3 fruit fly cellular contexts compared by ENCODE assay signal in genomic region chrX:7193046-7193445, dm6.
TF ChIP-seq lines count a peak whose summit lies in the region.

No protein-coding gene starts in this region.

- TF ChIP-seq CTCF in whole organism, embryonic (GFP tag; optimal IDR thresholded peaks at IDR 0.05; lab: Kevin White, UChicago), result no peak

TF ChIP-seq in whole organism, embryonic, 481 proteins besides CTCF, POLR2A, EP300 and RAD21:
- peak; percentile 33 for TF ChIP-seq Ets65A (GFP tag; lab: Kevin White, UChicago)
- TF ChIP-seq Doc2 (GFP tag; IDR thresholded peaks at IDR 0.05; lab: Robert Waterston, UW), result no peak
- TF ChIP-seq Gsc (GFP tag; IDR thresholded peaks at IDR 0.05; lab: Robert Waterston, UW), result no peak
- no peak for TF ChIP-seq CG9609 (GFP tag; optimal IDR thresholded peaks at IDR 0.05; lab: Kevin White, UChicago)
- TF ChIP-seq tll (GFP tag; optimal IDR thresholded peaks at IDR 0.05; lab: Kevin White, UChicago), result no peak
TF ChIP-seq in whole organism, embryonic: peak in this region for 1.

TF ChIP-seq in whole organism, prepupa, 60 proteins besides CTCF, POLR2A, EP300 and RAD21:
- peak; percentile 77 for TF ChIP-seq svp (GFP tag; lab: Kevin White, UChicago)
- peak; percentile 8 for TF ChIP-seq CG10669 (GFP tag; optimal IDR thresholded peaks at IDR 0.05; lab: Kevin White, UChicago)
- peak; percentile 67 for TF ChIP-seq Eip78C (GFP tag; lab: Kevin White, UChicago)
- peak; percentile 5 for TF ChIP-seq CG10631 (GFP tag; optimal IDR thresholded peaks at IDR 0.05; lab: Kevin White, UChicago)
- no peak for TF ChIP-seq Gug (GFP tag; IDR thresholded peaks at IDR 0.05; lab: Robert Waterston, UW)
- TF ChIP-seq ss (GFP tag; optimal IDR thresholded peaks at IDR 0.05; lab: Kevin White, UChicago), result no peak
- TF ChIP-seq CG9139 (GFP tag; optimal IDR thresholded peaks at IDR 0.05; lab: Kevin White, UChicago), result no peak
- no peak for TF ChIP-seq lz (GFP tag; optimal IDR thresholded peaks at IDR 0.05; lab: Kevin White, UChicago)
- peak; percentile 6 for TF ChIP-seq esn (GFP tag; optimal IDR thresholded peaks at IDR 0.05; lab: Kevin White, UChicago)
- no peak for TF ChIP-seq vri (GFP tag; optimal IDR thresholded peaks at IDR 0.05; lab: Kevin White, UChicago)
- TF ChIP-seq Ets96B (tag; optimal IDR thresholded peaks at IDR 0.05; lab: Kevin White, UChicago), result no peak
- no peak for TF ChIP-seq CG16779 (tag; optimal IDR thresholded peaks at IDR 0.05; lab: Kevin White, UChicago)
- TF ChIP-seq Blimp-1 (GFP tag; optimal IDR thresholded peaks at IDR 0.05; lab: Kevin White, UChicago), result no peak
- TF ChIP-seq Eip75B (GFP tag; optimal IDR thresholded peaks at IDR 0.05; lab: Kevin White, UChicago), result no peak
- TF ChIP-seq CG11902 (GFP tag; optimal IDR thresholded peaks at IDR 0.05; lab: Kevin White, UChicago), result no peak
- no peak for TF ChIP-seq CG6854 (GFP tag; optimal IDR thresholded peaks at IDR 0.05; lab: Kevin White, UChicago)
- no peak for TF ChIP-seq CG4318 (GFP tag; optimal IDR thresholded peaks at IDR 0.05; lab: Kevin White, UChicago)
- no peak for TF ChIP-seq CG6792 (GFP tag; optimal IDR thresholded peaks at IDR 0.05; lab: Kevin White, UChicago)
- no peak for TF ChIP-seq CG31627 (GFP tag; optimal IDR thresholded peaks at IDR 0.05; lab: Kevin White, UChicago)
- TF ChIP-seq CG11762 (GFP tag; optimal IDR thresholded peaks at IDR 0.05; lab: Kevin White, UChicago; ENCODE audit: insufficient read depth), result no peak
- TF ChIP-seq fd85E (GFP tag; optimal IDR thresholded peaks at IDR 0.05; lab: Kevin White, UChicago), result no peak
- TF ChIP-seq cyc (GFP tag; optimal IDR thresholded peaks at IDR 0.05; lab: Kevin White, UChicago), result peak; percentile 0
- no peak for TF ChIP-seq CG6808 (GFP tag; optimal IDR thresholded peaks at IDR 0.05; lab: Kevin White, UChicago)
- TF ChIP-seq fd59A (GFP tag; optimal IDR thresholded peaks at IDR 0.05; lab: Kevin White, UChicago), result no peak
- TF ChIP-seq CG7368 (GFP tag; optimal IDR thresholded peaks at IDR 0.05; lab: Kevin White, UChicago), result no peak
- TF ChIP-seq CG3032 (tag; optimal IDR thresholded peaks at IDR 0.05; lab: Kevin White, UChicago), result no peak
- TF ChIP-seq pdm3 (GFP tag; optimal IDR thresholded peaks at IDR 0.05; lab: Kevin White, UChicago), result no peak
- no peak for TF ChIP-seq salr (GFP tag; optimal IDR thresholded peaks at IDR 0.05; lab: Kevin White, UChicago)
- no peak for TF ChIP-seq CG34406 (GFP tag; optimal IDR thresholded peaks at IDR 0.05; lab: Kevin White, UChicago)
- TF ChIP-seq CG6163 (GFP tag; IDR thresholded peaks at IDR 0.05; lab: Robert Waterston, UW), result no peak
- no peak for TF ChIP-seq CG32006 (GFP tag; optimal IDR thresholded peaks at IDR 0.05; lab: Kevin White, UChicago)
- TF ChIP-seq dac (GFP tag; optimal IDR thresholded peaks at IDR 0.05; lab: Kevin White, UChicago), result no peak
- no peak for TF ChIP-seq Hr4 (GFP tag; optimal IDR thresholded peaks at IDR 0.05; lab: Kevin White, UChicago)
- no peak for TF ChIP-seq eg (GFP tag; IDR thresholded peaks at IDR 0.05; lab: Robert Waterston, UW)
- TF ChIP-seq Lpt (GFP tag; optimal IDR thresholded peaks at IDR 0.05; lab: Kevin White, UChicago), result no peak
- TF ChIP-seq Sox102F (GFP tag; optimal IDR thresholded peaks at IDR 0.05; lab: Kevin White, UChicago), result no peak
- no peak for TF ChIP-seq Hr39 (GFP tag; optimal IDR thresholded peaks at IDR 0.05; lab: Kevin White, UChicago)
- no peak for TF ChIP-seq Sox15 (GFP tag; optimal IDR thresholded peaks at IDR 0.05; lab: Kevin White, UChicago)
- peak; percentile 1 for TF ChIP-seq CG8632 (GFP tag; optimal IDR thresholded peaks at IDR 0.05; lab: Kevin White, UChicago)

TF ChIP-seq in whole organism, pupa, 21 proteins besides CTCF, POLR2A, EP300 and RAD21:
- TF ChIP-seq CG34367 (tag; optimal IDR thresholded peaks at IDR 0.05; lab: Kevin White, UChicago), result no peak
- peak; percentile 17 for TF ChIP-seq CG8159 (tag; optimal IDR thresholded peaks at IDR 0.05; lab: Kevin White, UChicago)
- TF ChIP-seq CG17806 (tag; optimal IDR thresholded peaks at IDR 0.05; lab: Kevin White, UChicago), result peak; percentile 10
- no peak for TF ChIP-seq CG12605 (GFP tag; IDR thresholded peaks at IDR 0.05; lab: Robert Waterston, UW)
